Fruit fly (Drosophila melanogaster) Kc167 (cell line): ENCODE measurements around the gene Brd7-9.

Source experiments
- Myc ChIP-seq: fragments of >200 bp; optimal IDR thresholded peaks from 2 replicates; lab custom pipeline; 2017; ENCODE audit warnings: missing external identifiers
- h ChIP-seq: fragments of >200 bp; optimal IDR thresholded peaks from 3 replicates; lab custom pipeline; 2018; ENCODE audit warnings: missing external identifiers
- insv ChIP-seq: fragments of >200 bp; optimal IDR thresholded peaks from 3 replicates; lab custom pipeline; 2018; ENCODE audit warnings: missing external identifiers
- psq ChIP-seq: fragments of >200 bp; optimal IDR thresholded peaks from 2 replicates; lab custom pipeline; 2017; ENCODE audit warnings: missing external identifiers
- ttk ChIP-seq: sonication (Bioruptor generic); optimal IDR thresholded peaks from 2 replicates; lab custom pipeline; 2017; ENCODE audit warnings: missing external identifiers

DNA sequence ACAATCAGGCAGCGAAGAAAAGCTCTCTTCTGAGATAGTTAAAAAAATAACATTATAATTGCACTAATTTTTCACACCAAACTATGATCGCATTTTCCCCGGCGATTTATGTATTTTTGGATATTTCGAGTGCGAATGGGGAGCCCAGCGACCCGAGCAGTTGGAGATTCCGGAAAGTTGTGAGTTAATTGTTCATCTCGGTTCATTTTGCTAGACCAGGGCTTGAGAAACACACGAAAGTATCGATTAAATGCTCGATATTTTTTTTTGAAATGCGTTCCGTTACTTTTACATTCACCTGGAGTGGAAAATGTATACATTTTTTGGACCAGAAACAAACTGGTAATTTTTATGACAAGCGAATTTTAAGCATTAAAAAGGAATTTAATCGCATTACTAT, 27.9 kb downstream of the Brd7-9 start, which contains the start of gene Cdc14:
- no peak for TF ChIP-seq insv (lab: Kevin White, UChicago)
- no peak for TF ChIP-seq psq (lab: Kevin White, UChicago)
- TF ChIP-seq h (lab: Kevin White, UChicago): no peak
- TF ChIP-seq ttk (lab: Kevin White, UChicago): no peak
- no peak for TF ChIP-seq Myc
